Worm (Caenorhabditis elegans) whole organism, mixed stage, embryonic: Measurements from ENCODE around the gene hira-1.

Experiments
- M03D4.4 ChIP-seq: sonication (generic microtip); optimal IDR thresholded peaks from 2 replicates; lab custom pipeline; 2017; ENCODE audit warnings: mild to moderate bottlenecking, missing genetic modification characterization, missing compliant biosample characterization
- blmp-1 ChIP-seq: fragments of 150-350 bp; optimal IDR thresholded peaks from 2 replicates; lab custom pipeline; 2014; ENCODE audit warnings: missing biosample characterization, missing genetic modification characterization
- elt-1 ChIP-seq: sonication (generic microtip); optimal IDR thresholded peaks from 2 replicates; lab custom pipeline; 2017; ENCODE audit warnings: missing genetic modification characterization, mild to moderate bottlenecking, missing compliant biosample characterization, antibody characterized with exemption, moderate library complexity, borderline replicate concordance; ENCODE audit not compliant: insufficient read depth
- lsy-2 ChIP-seq: fragments of 150-350 bp; optimal IDR thresholded peaks from 2 replicates; lab custom pipeline; 2014; ENCODE audit warnings: missing biosample characterization, missing genetic modification characterization
- mls-2 ChIP-seq: sonication (generic microtip); optimal IDR thresholded peaks from 2 replicates; lab custom pipeline; 2016; ENCODE audit warnings: mild to moderate bottlenecking, missing genetic modification characterization, moderate library complexity, missing compliant biosample characterization
- nhr-12 ChIP-seq: fragments of 150-350 bp; optimal IDR thresholded peaks from 2 replicates; lab custom pipeline; 2014; ENCODE audit warnings: missing biosample characterization, missing genetic modification characterization
- nhr-237 ChIP-seq: fragments of 150-350 bp; optimal IDR thresholded peaks from 2 replicates; lab custom pipeline; 2014; ENCODE audit warnings: missing biosample characterization, missing genetic modification characterization
- nhr-28 ChIP-seq: fragments of 150-350 bp; optimal IDR thresholded peaks from 2 replicates; lab custom pipeline; 2014; ENCODE audit warnings: missing biosample characterization, missing genetic modification characterization
- snpc-4 ChIP-seq: fragments of 150-350 bp; optimal IDR thresholded peaks from 2 replicates; lab custom pipeline; 2014; ENCODE audit warnings: missing biosample characterization, missing genetic modification characterization
- unc-62 ChIP-seq: fragments of 150-350 bp; optimal IDR thresholded peaks from 2 replicates; lab custom pipeline; 2014; ENCODE audit warnings: missing biosample characterization, missing genetic modification reagents, missing genetic modification characterization
- ztf-11 ChIP-seq: fragments of 150-350 bp; optimal IDR thresholded peaks from 2 replicates; lab custom pipeline; 2014; ENCODE audit warnings: missing biosample characterization, missing genetic modification characterization

DNA sequence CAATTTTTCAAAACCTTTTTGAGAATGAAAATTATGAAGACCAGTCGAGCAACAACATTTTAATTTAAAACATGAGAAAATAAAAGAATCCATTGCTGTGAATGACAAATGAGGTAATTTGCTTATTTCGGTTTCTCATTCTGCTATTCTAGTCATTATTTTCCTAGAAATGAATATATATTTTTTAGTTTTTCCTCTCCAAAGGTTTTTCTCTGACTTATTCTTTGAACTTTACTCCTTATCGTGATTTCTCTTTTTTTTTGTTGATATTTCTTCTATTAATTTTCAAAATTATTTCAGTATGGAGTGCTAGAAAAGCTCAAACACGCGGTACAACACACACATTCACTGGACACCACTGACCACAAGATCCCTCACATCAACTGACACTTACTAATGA is 5.3 kb upstream of the hira-1 start, which contains the start of gene pup-2:
- no peak for TF ChIP-seq ztf-11 (tag; lab: Kevin White, UChicago)
- no peak for TF ChIP-seq nhr-12 (tag; lab: Kevin White, UChicago)
- no peak for TF ChIP-seq blmp-1 (tag; lab: Kevin White, UChicago)
- no peak for TF ChIP-seq elt-1
- TF ChIP-seq nhr-237 (tag; lab: Kevin White, UChicago), result no peak
- TF ChIP-seq unc-62 (GFP tag; lab: Kevin White, UChicago), result no peak
- TF ChIP-seq nhr-28 (tag; lab: Kevin White, UChicago), result no peak
- no peak for TF ChIP-seq M03D4.4 (tag; lab: Kevin White, UChicago)
- no peak for TF ChIP-seq mls-2
- TF ChIP-seq snpc-4 (tag; lab: Kevin White, UChicago), result no peak
- no peak for TF ChIP-seq lsy-2 (tag; lab: Kevin White, UChicago)
